Worm (Caenorhabditis elegans) whole organism, young adult: Measurements from ENCODE around the gene nphp-4.

Experiments
- T07F8.4 ChIP-seq: sonication (generic microtip); optimal IDR thresholded peaks from 2 replicates; lab custom pipeline; 2016; ENCODE audit warnings: mild to moderate bottlenecking, missing genetic modification characterization, moderate library complexity, missing compliant biosample characterization
- lin-35 ChIP-seq, 3 experiments: fragments of 150-350 bp in 2 of 3; sonication (generic microtip) in 1 of 3; optimal IDR thresholded peaks; 2 replicates each; lab custom pipeline; 2014 to 2018; ENCODE audit warnings: missing biosample characterization in 3 of 3, missing genetic modification characterization in 3 of 3, missing genetic modification reagents in 3 of 3
- pha-4 ChIP-seq: fragments of 150-350 bp; sonication (generic microtip); optimal IDR thresholded peaks from 2 replicates; lab custom pipeline; 2014; ENCODE audit warnings: missing biosample characterization, missing genetic modification reagents, missing genetic modification characterization

ce11 chrV:11823978-11824377 is 19.6 kb downstream of the nphp-4 start:
- TF ChIP-seq pha-4 (tag; lab: Kevin White, UChicago) (peak; percentile 62), T07F8.4 (no peak), lin-35 (GFP tag; optimal IDR thresholded peaks at IDR 0.05; lab: Kevin White, UChicago) (no peak)
